Fruit fly (Drosophila melanogaster): ENCODE measurements around the gene CG15725.

The CG15725 gene

dm6 chrX:12741914-12742650 lies 36.4 kb downstream of the CG15725 start, which contains the start of gene Smr (continued):
- TF ChIP-seq CG8632 (GFP tag; optimal IDR thresholded peaks at IDR 0.05) = no peak
- TF ChIP-seq CG8119 (GFP tag; IDR thresholded peaks at IDR 0.05) = no peak
- TF ChIP-seq Gug (GFP tag; IDR thresholded peaks at IDR 0.05) = no peak
- TF ChIP-seq Sox15 (GFP tag; optimal IDR thresholded peaks at IDR 0.05) = no peak
- TF ChIP-seq CG6854 (GFP tag; optimal IDR thresholded peaks at IDR 0.05) = peak; percentile 10
- TF ChIP-seq CG6792 (GFP tag; optimal IDR thresholded peaks at IDR 0.05) = no peak
- no peak for TF ChIP-seq dac (GFP tag; optimal IDR thresholded peaks at IDR 0.05)
- TF ChIP-seq vri (GFP tag; optimal IDR thresholded peaks at IDR 0.05) = no peak
- no peak for TF ChIP-seq Blimp-1 (GFP tag; optimal IDR thresholded peaks at IDR 0.05)
- no peak for TF ChIP-seq Lpt (GFP tag; optimal IDR thresholded peaks at IDR 0.05)
- no peak for TF ChIP-seq fd85E (GFP tag; optimal IDR thresholded peaks at IDR 0.05)
- TF ChIP-seq fd59A (GFP tag; optimal IDR thresholded peaks at IDR 0.05) = no peak
- TF ChIP-seq Eip93F (GFP tag; optimal IDR thresholded peaks at IDR 0.05) = peak; percentile 23
- no peak for TF ChIP-seq Hr38 (GFP tag; optimal IDR thresholded peaks at IDR 0.05)
- TF ChIP-seq CG3919 (GFP tag; optimal IDR thresholded peaks at IDR 0.05) = no peak
- TF ChIP-seq CG6163 (GFP tag; IDR thresholded peaks at IDR 0.05) = no peak; the same call in 2 of the 3 replicates
- TF ChIP-seq CG4318 (GFP tag; optimal IDR thresholded peaks at IDR 0.05) = no peak
- peak; percentile 27 for TF ChIP-seq fkh (GFP tag; optimal IDR thresholded peaks at IDR 0.05)
- no peak for TF ChIP-seq salr (GFP tag; optimal IDR thresholded peaks at IDR 0.05)
- no peak for TF ChIP-seq CG7368 (GFP tag; optimal IDR thresholded peaks at IDR 0.05)
- TF ChIP-seq Hr4 (GFP tag; optimal IDR thresholded peaks at IDR 0.05) = no peak
- TF ChIP-seq CG3032 (tag; optimal IDR thresholded peaks at IDR 0.05) = no peak
- no peak for TF ChIP-seq CG34406 (GFP tag; optimal IDR thresholded peaks at IDR 0.05)
- no peak for TF ChIP-seq CG1621 (tag; optimal IDR thresholded peaks at IDR 0.05)
- no peak for TF ChIP-seq CG10669 (GFP tag; optimal IDR thresholded peaks at IDR 0.05)
- no peak for TF ChIP-seq CG11294 (GFP tag; IDR thresholded peaks at IDR 0.05)
- TF ChIP-seq Ets96B (tag; optimal IDR thresholded peaks at IDR 0.05) = no peak
- TF ChIP-seq dsx (GFP tag; optimal IDR thresholded peaks at IDR 0.05; ENCODE audit: poor library complexity, severe bottlenecking) = peak; percentile 47
- TF ChIP-seq CG9139 (GFP tag; optimal IDR thresholded peaks at IDR 0.05) = peak; percentile 10
- no peak for TF ChIP-seq spab (GFP tag; optimal IDR thresholded peaks at IDR 0.05)
- TF ChIP-seq eg (GFP tag; IDR thresholded peaks at IDR 0.05) = peak; percentile 33; the same call in 1 of the 3 replicates
- TF ChIP-seq topi (GFP tag; optimal IDR thresholded peaks at IDR 0.05) = no peak
- TF ChIP-seq net (GFP tag; optimal IDR thresholded peaks at IDR 0.05) = peak; percentile 32
- no peak for TF ChIP-seq OdsH (GFP tag; optimal IDR thresholded peaks at IDR 0.05)
- TF ChIP-seq CG6808 (GFP tag; optimal IDR thresholded peaks at IDR 0.05) = no peak
- peak; percentile 78 for TF ChIP-seq svp (GFP tag)
- TF ChIP-seq acj6 (GFP tag; optimal IDR thresholded peaks at IDR 0.05) = no peak

- TF ChIP-seq CG15336 (GFP tag; IDR thresholded peaks at IDR 0.05) (peak; percentile 1; the same call in 1 of the 2 replicates), CG6808 (GFP tag; optimal IDR thresholded peaks at IDR 0.05) (peak; percentile 13), Blimp-1 (GFP tag; optimal IDR thresholded peaks at IDR 0.05) (no peak), svp (GFP tag) (peak; percentile 34)
Observed at dm6 chrX:12742651-12743020, 37.0 kb downstream of the CG15725 start.

- peak; percentile 73 for TF ChIP-seq CG6163 (GFP tag; IDR thresholded peaks at IDR 0.05)
- TF ChIP-seq eg (GFP tag; IDR thresholded peaks at IDR 0.05) = peak; percentile 88
- TF ChIP-seq CG7368 (GFP tag; optimal IDR thresholded peaks at IDR 0.05) = no peak
- no peak for TF ChIP-seq CG34406 (GFP tag; optimal IDR thresholded peaks at IDR 0.05)
- TF ChIP-seq CG15336 (GFP tag; IDR thresholded peaks at IDR 0.05) = peak; percentile 28
- peak in 1 of 2 experiments; percentile 18 for TF ChIP-seq ss (GFP tag; optimal IDR thresholded peaks at IDR 0.05)
- no peak for TF ChIP-seq Hr38 (GFP tag; optimal IDR thresholded peaks at IDR 0.05)
- TF ChIP-seq Gug (GFP tag; IDR thresholded peaks at IDR 0.05) = 0 out of 2 replicates have a peak, but pooled peaks have one; percentile 24
- TF ChIP-seq CG3032 (tag; optimal IDR thresholded peaks at IDR 0.05) = no peak
- peak; percentile 56; the same call in 2 of the 3 replicates for TF ChIP-seq CG8119 (GFP tag; IDR thresholded peaks at IDR 0.05)
Observed at dm6 chrX:12743296-12743695, 37.6 kb downstream of the CG15725 start.

Data from whole organism, prepupa.